Worm (Caenorhabditis elegans): ENCODE measurements around the gene npr-10.

npr-10 gene

ce11 chrX:12977451-12977850, 55.1 kb downstream of the npr-10 start, which contains the start of gene F11C1.9:
TSS of gene F11C1.9 (minus strand) at chrX:12977551.
- TF ChIP-seq rec-8 (tag; optimal IDR thresholded peaks at IDR 0.05) (no peak), chd-7 (tag; optimal IDR thresholded peaks at IDR 0.05) (no peak), F37B4.10 (GFP tag; IDR thresholded peaks at IDR 0.05) (no peak), cebp-1 (GFP tag; IDR thresholded peaks at IDR 0.05) (no peak), cebp-1 (tag; optimal IDR thresholded peaks at IDR 0.05) (no peak), ceh-79 (tag; optimal IDR thresholded peaks at IDR 0.05) (no peak), ceh-40 (GFP tag; IDR thresholded peaks at IDR 0.05) (no peak), ztf-6 (GFP tag; IDR thresholded peaks at IDR 0.05) (no peak), snpc-1.3 (tag; optimal IDR thresholded peaks at IDR 0.05; ENCODE audit: insufficient read depth) (no peak), B0019.2 (GFP tag; conservative IDR thresholded peaks at IDR 0.05) (no peak), egrh-3 (GFP tag; IDR thresholded peaks at IDR 0.05) (no peak), Y53F4B.3 (GFP tag; IDR thresholded peaks at IDR 0.05) (no peak), F57C9.4 (tag; optimal IDR thresholded peaks at IDR 0.05) (no peak), Y56A3A.18 (GFP tag; IDR thresholded peaks at IDR 0.05) (no peak), hsf-1 (GFP tag; IDR thresholded peaks at IDR 0.05) (no peak), him-1 (tag; optimal IDR thresholded peaks at IDR 0.05) (no peak), attf-6 (GFP tag; IDR thresholded peaks at IDR 0.05) (no peak), attf-5 (GFP tag; optimal IDR thresholded peaks at IDR 0.05) (no peak), K11D2.4 (GFP tag; IDR thresholded peaks at IDR 0.05) (no peak), mxl-1 (tag; optimal IDR thresholded peaks at IDR 0.05) (no peak)

ce11 chrX:12976774-12977173, 55.7 kb downstream of the npr-10 start, which contains the start of the genes F11C1.4 and F11C1.10:
TSS of gene F11C1.4 (plus strand) at chrX:12977074.
TSS of gene F11C1.10 (plus strand) at chrX:12977082.
- TF ChIP-seq ztf-18 (tag; optimal IDR thresholded peaks at IDR 0.05) (no peak), F52B5.7 (tag; optimal IDR thresholded peaks at IDR 0.05) (no peak), athp-1 (tag; optimal IDR thresholded peaks at IDR 0.05) (no peak), akir-1 (GFP tag; optimal IDR thresholded peaks at IDR 0.05) (no peak), ztf-6 (GFP tag; IDR thresholded peaks at IDR 0.05) (no peak), rcor-1 (GFP tag; IDR thresholded peaks at IDR 0.05) (no peak), sea-2 (GFP tag; IDR thresholded peaks at IDR 0.05) (no peak), die-1 (tag; optimal IDR thresholded peaks at IDR 0.05) (no peak), B0019.2 (GFP tag; conservative IDR thresholded peaks at IDR 0.05) (no peak), nfyb-1 (GFP tag; IDR thresholded peaks at IDR 0.05) (no peak), B0336.3 (GFP tag; IDR thresholded peaks at IDR 0.05) (no peak), let-607 (tag; optimal IDR thresholded peaks at IDR 0.05) (no peak), F33H1.4 (GFP tag; IDR thresholded peaks at IDR 0.05) (no peak), Y67H2A.10 (GFP tag; conservative IDR thresholded peaks at IDR 0.05) (no peak), attf-5 (GFP tag; optimal IDR thresholded peaks at IDR 0.05) (no peak)

ce11 chrX:12975595-12976089, 56.9 kb downstream of the npr-10 start, which contains the start of gene ppk-3:
TSS of gene ppk-3 (minus strand) at chrX:12975645.
- no peak for TF ChIP-seq repo-1 (tag; optimal IDR thresholded peaks at IDR 0.05)
- TF ChIP-seq K11D2.4 (GFP tag; IDR thresholded peaks at IDR 0.05): 0 out of 2 replicates have a peak, but pooled peaks have one; percentile 27
- peak; percentile 32 for TF ChIP-seq K12H6.12 (tag; optimal IDR thresholded peaks at IDR 0.05)
- TF ChIP-seq rcor-1 (GFP tag; IDR thresholded peaks at IDR 0.05): 0 out of 2 replicates have a peak, but pooled peaks have one; percentile 25
- TF ChIP-seq ceh-100 (GFP tag; IDR thresholded peaks at IDR 0.05): no peak
- no peak for TF ChIP-seq ztf-18 (tag; optimal IDR thresholded peaks at IDR 0.05)
- 0 out of 2 replicates have a peak, but pooled peaks have one; percentile 25 for TF ChIP-seq let-526 (GFP tag; IDR thresholded peaks at IDR 0.05)
- TF ChIP-seq tbp1 (GFP tag; optimal IDR thresholded peaks at IDR 0.05): peak; percentile 9
- no peak for TF ChIP-seq F22D6.2 (tag; optimal IDR thresholded peaks at IDR 0.05)
- TF ChIP-seq lag-1 (GFP tag; IDR thresholded peaks at IDR 0.05): no peak
- no peak for TF ChIP-seq ztf-28 (GFP tag; IDR thresholded peaks at IDR 0.05)
- no peak for TF ChIP-seq ekl-4 (GFP tag; IDR thresholded peaks at IDR 0.05)
- no peak for TF ChIP-seq dpff-1 (tag; optimal IDR thresholded peaks at IDR 0.05)
- TF ChIP-seq mes-4 (tag; optimal IDR thresholded peaks at IDR 0.05): no peak
- TF ChIP-seq ceh-40 (GFP tag; IDR thresholded peaks at IDR 0.05): no peak
- no peak for TF ChIP-seq nfya-1 (tag; optimal IDR thresholded peaks at IDR 0.05; ENCODE audit: borderline replicate concordance, insufficient read depth)
- TF ChIP-seq B0261.1 (tag; optimal IDR thresholded peaks at IDR 0.05): no peak
- TF ChIP-seq chd-7 (tag; optimal IDR thresholded peaks at IDR 0.05): no peak
- TF ChIP-seq ceh-58 (GFP tag; IDR thresholded peaks at IDR 0.05): no peak
- TF ChIP-seq zfh-2 (GFP tag; conservative IDR thresholded peaks at IDR 0.05): peak; percentile 55; the same call in 1 of the 2 replicates
